Worm (Caenorhabditis elegans) whole organism, young adult: ENCODE measurements around the gene ubc-8.

Source experiments
- B0035.1 ChIP-seq: sonication (generic microtip); optimal IDR thresholded peaks from 2 replicates; lab custom pipeline; 2016; ENCODE audit warnings: missing genetic modification characterization, mild to moderate bottlenecking, missing compliant biosample characterization, missing genotype, missing genetic modification reagents
- B0261.1 ChIP-seq: sonication (generic microtip); optimal IDR thresholded peaks from 2 replicates; lab custom pipeline; 2016; ENCODE audit warnings: mild to moderate bottlenecking, missing genetic modification characterization, moderate library complexity, missing compliant biosample characterization
- F10E7.11 ChIP-seq: sonication (generic microtip); optimal IDR thresholded peaks from 2 replicates; lab custom pipeline; 2017; ENCODE audit warnings: mild to moderate bottlenecking, missing genetic modification characterization, moderate library complexity, missing compliant biosample characterization
- F23B12.7 ChIP-seq: sonication (generic microtip); optimal IDR thresholded peaks from 2 replicates; lab custom pipeline; 2017; ENCODE audit warnings: missing genetic modification characterization, mild to moderate bottlenecking, missing compliant biosample characterization, antibody characterized with exemption, moderate library complexity; ENCODE audit not compliant: insufficient read depth
- F33H1.4 ChIP-seq: fragments of 200-800 bp; sonication (Bioruptor generic); IDR thresholded peaks from 2 replicates; pipeline ENCODE4 v1.3.6; 2022; ENCODE audit warnings: missing genetic modification reagents, missing genetic modification characterization, missing compliant biosample characterization
- F55B11.4 ChIP-seq: sonication (generic microtip); optimal IDR thresholded peaks from 2 replicates; lab custom pipeline; 2016; ENCODE audit warnings: missing compliant biosample characterization, missing genetic modification characterization, borderline replicate concordance; ENCODE audit not compliant: insufficient read depth
- T07F8.4 ChIP-seq: sonication (generic microtip); optimal IDR thresholded peaks from 2 replicates; lab custom pipeline; 2016; ENCODE audit warnings: mild to moderate bottlenecking, missing genetic modification characterization, moderate library complexity, missing compliant biosample characterization
- T26A5.8 ChIP-seq: sonication (generic microtip); optimal IDR thresholded peaks from 2 replicates; lab custom pipeline; 2016; ENCODE audit warnings: missing genetic modification characterization, missing compliant biosample characterization
- Y53F4B.3 ChIP-seq: fragments of 200-800 bp; sonication (Bioruptor generic); IDR thresholded peaks from 2 replicates; pipeline ENCODE4 v1.3.6; 2022; ENCODE audit warnings: missing genetic modification reagents, missing genetic modification characterization, missing compliant biosample characterization
- Y53G8AR.9 ChIP-seq: fragments of 200-800 bp; sonication (Bioruptor generic); conservative IDR thresholded peaks from 2 replicates; pipeline ENCODE4 v1.3.6; 2022; ENCODE audit warnings: missing genetic modification reagents, missing genetic modification characterization, missing compliant biosample characterization
- Y56A3A.18 ChIP-seq: fragments of 200-800 bp; sonication (Bioruptor generic); IDR thresholded peaks from 2 replicates; pipeline ENCODE4 v1.3.6; 2022; ENCODE audit warnings: missing genetic modification reagents, missing genetic modification characterization, missing compliant biosample characterization
- Y79H2A.3 ChIP-seq: fragments of 200-800 bp; sonication (Bioruptor generic); conservative IDR thresholded peaks from 2 replicates; pipeline ENCODE4 v1.3.6; 2022; ENCODE audit warnings: missing genetic modification reagents, missing genetic modification characterization, missing compliant biosample characterization
- Y95B8A.8 ChIP-seq: fragments of 200-800 bp; sonication (Bioruptor generic); IDR thresholded peaks from 2 replicates; pipeline ENCODE4 v1.3.6; 2022; ENCODE audit warnings: missing genetic modification reagents, missing genetic modification characterization, missing compliant biosample characterization
- aptf-3 ChIP-seq: fragments of 200-800 bp; sonication (Bioruptor generic); IDR thresholded peaks from 2 replicates; pipeline ENCODE4 v1.3.6; 2022; ENCODE audit warnings: missing genetic modification characterization, missing compliant biosample characterization
- attf-3 ChIP-seq: fragments of 200-800 bp; sonication (Bioruptor generic); conservative IDR thresholded peaks from 2 replicates; pipeline ENCODE4 v1.3.6; 2022; ENCODE audit warnings: missing genetic modification reagents, missing genetic modification characterization, missing compliant biosample characterization
- cebp-1 ChIP-seq, 2 experiments: fragments of 200-800 bp in 1 of 2; sonication (Bioruptor generic) in 1 of 2; sonication (generic microtip) in 1 of 2; IDR thresholded peaks in 1 of 2; optimal IDR thresholded peaks in 1 of 2; 2 replicates each; pipeline versions ENCODE4 v1.3.6 to Lab custom; 2017 to 2022; ENCODE audit warnings: missing compliant biosample characterization in 2 of 2, missing genetic modification characterization in 2 of 2, mild to moderate bottlenecking in 1 of 2, missing genetic modification reagents in 1 of 2, moderate library complexity in 1 of 2
- ceh-27 ChIP-seq: fragments of 200-800 bp; sonication (Bioruptor generic); optimal IDR thresholded peaks from 2 replicates; lab custom pipeline; 2018; ENCODE audit warnings: mild to moderate bottlenecking, missing genetic modification characterization, moderate library complexity, missing compliant biosample characterization
- dox-1 ChIP-seq: fragments of 200-800 bp; sonication (Bioruptor generic); IDR thresholded peaks from 2 replicates; pipeline ENCODE4 v1.3.6; 2022; ENCODE audit warnings: missing genetic modification reagents, missing genetic modification characterization, missing compliant biosample characterization
- egrh-3 ChIP-seq: fragments of 200-800 bp; sonication (Bioruptor generic); IDR thresholded peaks from 2 replicates; pipeline ENCODE4 v1.3.6; 2022; ENCODE audit warnings: missing genetic modification reagents, missing genetic modification characterization, missing compliant biosample characterization
- ekl-4 ChIP-seq: fragments of 200-800 bp; sonication (Bioruptor generic); IDR thresholded peaks from 2 replicates; pipeline ENCODE4 v1.3.6; 2022; ENCODE audit warnings: missing genetic modification reagents, missing genetic modification characterization, missing compliant biosample characterization
- ets-4 ChIP-seq: fragments of 200-800 bp; sonication (Bioruptor generic); optimal IDR thresholded peaks from 2 replicates; lab custom pipeline; 2018; ENCODE audit warnings: mild to moderate bottlenecking, missing genetic modification characterization, missing compliant biosample characterization
- him-1 ChIP-seq: sonication (generic microtip); optimal IDR thresholded peaks from 2 replicates; lab custom pipeline; 2016; ENCODE audit warnings: missing genotype, missing genetic modification reagents, missing genetic modification characterization, missing compliant biosample characterization
- hlh-12 ChIP-seq: sonication (generic microtip); optimal IDR thresholded peaks from 2 replicates; lab custom pipeline; 2016; ENCODE audit warnings: missing genetic modification characterization, missing compliant biosample characterization
- hlh-26 ChIP-seq: fragments of 200-800 bp; sonication (Bioruptor generic); conservative IDR thresholded peaks from 2 replicates; pipeline ENCODE4 v1.3.6; 2022; ENCODE audit warnings: missing genetic modification reagents, missing genetic modification characterization, missing compliant biosample characterization
- hsf-1 ChIP-seq: fragments of 200-800 bp; sonication (Bioruptor generic); IDR thresholded peaks from 2 replicates; pipeline ENCODE4 v1.3.6; 2022; ENCODE audit warnings: missing genetic modification reagents, missing genetic modification characterization, missing compliant biosample characterization
- let-526 ChIP-seq: fragments of 200-800 bp; sonication (Bioruptor generic); IDR thresholded peaks from 2 replicates; pipeline ENCODE4 v1.3.6; 2022; ENCODE audit warnings: missing genetic modification reagents, missing genetic modification characterization, missing compliant biosample characterization
- lsy-27 ChIP-seq: sonication (generic microtip); optimal IDR thresholded peaks from 2 replicates; lab custom pipeline; 2017; ENCODE audit warnings: missing genetic modification characterization, mild to moderate bottlenecking, missing compliant biosample characterization, antibody characterized with exemption, missing genotype, borderline replicate concordance; ENCODE audit not compliant: insufficient read depth
- madf-6 ChIP-seq: fragments of 200-800 bp; sonication (Bioruptor generic); IDR thresholded peaks from 2 replicates; pipeline ENCODE4 v1.3.6; 2022; ENCODE audit warnings: missing genetic modification reagents, missing genetic modification characterization, missing compliant biosample characterization
- mel-28 ChIP-seq: sonication (generic microtip); optimal IDR thresholded peaks from 2 replicates; lab custom pipeline; 2016; ENCODE audit warnings: borderline replicate concordance, mild to moderate bottlenecking, missing genetic modification characterization, missing compliant biosample characterization
- mxl-1 ChIP-seq: sonication (generic microtip); optimal IDR thresholded peaks from 2 replicates; lab custom pipeline; 2016; ENCODE audit warnings: missing genetic modification characterization, missing compliant biosample characterization
- rcor-1 ChIP-seq: fragments of 200-800 bp; sonication (Bioruptor generic); IDR thresholded peaks from 2 replicates; pipeline ENCODE4 v1.3.6; 2022; ENCODE audit warnings: missing genetic modification reagents, missing genetic modification characterization, missing compliant biosample characterization
- rec-8 ChIP-seq, 2 experiments: sonication (generic microtip); optimal IDR thresholded peaks; 2 replicates each; lab custom pipeline; 2016; ENCODE audit warnings: mild to moderate bottlenecking in 2 of 2, missing genetic modification characterization in 2 of 2, missing genetic modification reagents in 2 of 2, missing genotype in 2 of 2, missing biosample characterization in 1 of 2, missing compliant biosample characterization in 1 of 2, moderate library complexity in 1 of 2
- repo-1 ChIP-seq: sonication (generic microtip); optimal IDR thresholded peaks from 2 replicates; lab custom pipeline; 2017; ENCODE audit warnings: mild to moderate bottlenecking, missing genetic modification characterization, missing compliant biosample characterization
- rpc-1 ChIP-seq, 2 experiments: fragments of 150-350 bp in 1 of 2; sonication (generic microtip) in 1 of 2; optimal IDR thresholded peaks; 2 replicates each; lab custom pipeline; 2014 to 2018; ENCODE audit warnings: missing biosample characterization in 1 of 2, missing genetic modification characterization in 1 of 2, missing genetic modification reagents in 1 of 2, missing genotype in 1 of 2
- sdz-38 ChIP-seq: sonication (generic microtip); optimal IDR thresholded peaks from 2 replicates; lab custom pipeline; 2016; ENCODE audit warnings: missing genotype, missing genetic modification characterization, missing compliant biosample characterization
- snpc-1.1 ChIP-seq: sonication (generic microtip); optimal IDR thresholded peaks from 2 replicates; lab custom pipeline; 2017; ENCODE audit warnings: missing genetic modification characterization, mild to moderate bottlenecking, missing compliant biosample characterization, antibody characterized with exemption, moderate library complexity, missing genotype, missing genetic modification reagents; ENCODE audit not compliant: insufficient read depth
- snpc-3.4 ChIP-seq: sonication (generic microtip); optimal IDR thresholded peaks from 2 replicates; lab custom pipeline; 2017; ENCODE audit warnings: missing genetic modification characterization, mild to moderate bottlenecking, missing compliant biosample characterization, antibody characterized with exemption, moderate library complexity, missing genotype, missing genetic modification reagents
- snpc-4 ChIP-seq, 5 experiments: fragments of 150-350 bp in 1 of 5; sonication (generic microtip) in 4 of 5; optimal IDR thresholded peaks; 2 replicates each; lab custom pipeline; 2014 to 2018; ENCODE audit warnings: missing genetic modification characterization in 5 of 5, missing biosample characterization in 3 of 5, antibody characterized with exemption in 2 of 5, mild to moderate bottlenecking in 2 of 5, missing compliant biosample characterization in 2 of 5, missing genotype in 2 of 5, moderate library complexity in 2 of 5, missing genetic modification reagents in 1 of 5
- somi-1 ChIP-seq: fragments of 200-800 bp; sonication (Bioruptor generic); optimal IDR thresholded peaks from 2 replicates; lab custom pipeline; 2018; ENCODE audit warnings: mild to moderate bottlenecking, missing genetic modification characterization, missing compliant biosample characterization
- tbp1 ChIP-seq: fragments of 200-800 bp; sonication (Bioruptor generic); optimal IDR thresholded peaks from 2 replicates; lab custom pipeline; 2018; ENCODE audit warnings: mild to moderate bottlenecking, missing genetic modification characterization, missing compliant biosample characterization
- unc-62 ChIP-seq: fragments of 150-350 bp; optimal IDR thresholded peaks from 2 replicates; lab custom pipeline; 2014; ENCODE audit warnings: missing biosample characterization, missing genetic modification reagents, missing genetic modification characterization
- zfh-2 ChIP-seq: fragments of 200-800 bp; sonication (Bioruptor generic); conservative IDR thresholded peaks from 2 replicates; pipeline ENCODE4 v1.3.6; 2022; ENCODE audit warnings: missing genetic modification reagents, missing genetic modification characterization, missing compliant biosample characterization
- ztf-25 ChIP-seq: fragments of 200-800 bp; sonication (Bioruptor generic); IDR thresholded peaks from 2 replicates; pipeline ENCODE4 v1.3.6; 2022; ENCODE audit warnings: missing genetic modification reagents, missing genetic modification characterization, missing compliant biosample characterization

Gene ubc-8

DNA sequence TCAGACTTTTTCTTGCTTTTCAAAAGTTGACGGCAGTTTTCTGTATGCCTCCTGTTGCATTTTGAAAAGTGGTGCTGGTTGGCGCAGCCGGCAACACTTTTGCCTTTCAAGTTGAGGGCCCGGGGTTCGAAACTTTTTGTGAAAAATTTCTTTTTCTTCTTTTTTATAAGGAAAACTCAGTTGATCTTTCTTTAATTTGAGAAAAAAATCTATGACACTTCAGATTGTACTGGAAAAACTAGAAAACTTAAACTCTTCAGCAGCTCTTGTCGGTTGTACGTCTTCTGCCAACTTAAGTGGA is 42.2 kb downstream of the ubc-8 start (continued):
- TF ChIP-seq cebp-1 (GFP tag; IDR thresholded peaks at IDR 0.05; lab: Robert Waterston, UW) (no peak), cebp-1 (tag; optimal IDR thresholded peaks at IDR 0.05; lab: Kevin White, UChicago) (peak; percentile 39), rcor-1 (no peak), somi-1 (GFP tag; lab: Kevin White, UChicago) (no peak), ekl-4 (GFP tag; lab: Robert Waterston, UW) (no peak), Y79H2A.3 (GFP tag; lab: Robert Waterston, UW) (0 out of 2 replicates have a peak, but pooled peaks have one; percentile 62), Y53G8AR.9 (GFP tag; lab: Robert Waterston, UW) (no peak), Y53F4B.3 (no peak), F33H1.4 (GFP tag; lab: Robert Waterston, UW) (0 out of 2 replicates have a peak, but pooled peaks have one; percentile 18), ets-4 (GFP tag; lab: Kevin White, UChicago) (no peak), rec-8 (tag; optimal IDR thresholded peaks at IDR 0.05; lab: Kevin White, UChicago) (peak; percentile 30 to 79), repo-1 (no peak), dox-1 (peak; percentile 38; the same call in 1 of the 2 replicates), egrh-3 (GFP tag; lab: Robert Waterston, UW) (no peak), hlh-26 (GFP tag; lab: Robert Waterston, UW) (no peak), hlh-12 (tag; lab: Kevin White, UChicago) (no peak), snpc-3.4 (tag; lab: Kevin White, UChicago) (peak; percentile 72), hsf-1 (GFP tag; lab: Robert Waterston, UW) (0 out of 2 replicates have a peak, but pooled peaks have one; percentile 33), Y95B8A.8 (GFP tag; lab: Robert Waterston, UW) (no peak), ztf-25 (peak; percentile 87), him-1 (tag; lab: Kevin White, UChicago) (no peak), B0261.1 (tag; lab: Kevin White, UChicago) (peak; percentile 96), T26A5.8 (peak; percentile 60), B0035.1 (tag; lab: Kevin White, UChicago) (no peak), let-526 (GFP tag; lab: Robert Waterston, UW) (no peak), Y56A3A.18 (0 out of 2 replicates have a peak, but pooled peaks have one; percentile 8), zfh-2 (GFP tag; lab: Robert Waterston, UW) (no peak), mxl-1 (tag; lab: Kevin White, UChicago) (peak; percentile 68), unc-62 (GFP tag; lab: Kevin White, UChicago) (no peak), mel-28 (tag; lab: Kevin White, UChicago) (no peak), T07F8.4 (tag; lab: Kevin White, UChicago) (peak; percentile 24), lsy-27 (tag; lab: Kevin White, UChicago) (no peak), madf-6 (GFP tag; lab: Robert Waterston, UW) (no peak), F23B12.7 (tag; lab: Kevin White, UChicago) (no peak), ceh-27 (GFP tag; lab: Kevin White, UChicago) (no peak)
- TF ChIP-seq, all 124 proteins: peak for 40

- TF ChIP-seq F23B12.7 (tag; lab: Kevin White, UChicago) (peak; percentile 44), aptf-3 (GFP tag; lab: Robert Waterston, UW) (no peak), attf-3 (0 out of 2 replicates have a peak, but pooled peaks have one; percentile 26), F55B11.4 (tag; lab: Kevin White, UChicago) (no peak), snpc-4 (GFP tag; optimal IDR thresholded peaks at IDR 0.05; lab: Kevin White, UChicago) (peak; percentile 49), snpc-4 (tag; optimal IDR thresholded peaks at IDR 0.05; lab: Kevin White, UChicago) (peak in 1 of 4 experiments; percentile 27), F10E7.11 (tag; lab: Kevin White, UChicago) (no peak), ztf-25 (peak; percentile 82), him-1 (tag; lab: Kevin White, UChicago) (peak; percentile 35), rpc-1 (optimal IDR thresholded peaks at IDR 0.05; lab: Kevin White, UChicago) (peak; percentile 88), rpc-1 (tag; optimal IDR thresholded peaks at IDR 0.05; lab: Kevin White, UChicago) (peak; percentile 94), tbp1 (GFP tag; lab: Kevin White, UChicago) (peak; percentile 93), mxl-1 (tag; lab: Kevin White, UChicago) (peak; percentile 44), sdz-38 (tag; lab: Kevin White, UChicago) (no peak), snpc-1.1 (tag; lab: Kevin White, UChicago) (peak; percentile 47)
Observed at ce11 chrIV:2663953-2664900, 42.8 kb downstream of the ubc-8 start, which contains the start of gene Y69A2AR.31. Y69A2AR.31 (minus strand) TSS chrIV:2664003.
